Fruit fly (Drosophila melanogaster): ENCODE results near the gene Paip2.

DNA sequence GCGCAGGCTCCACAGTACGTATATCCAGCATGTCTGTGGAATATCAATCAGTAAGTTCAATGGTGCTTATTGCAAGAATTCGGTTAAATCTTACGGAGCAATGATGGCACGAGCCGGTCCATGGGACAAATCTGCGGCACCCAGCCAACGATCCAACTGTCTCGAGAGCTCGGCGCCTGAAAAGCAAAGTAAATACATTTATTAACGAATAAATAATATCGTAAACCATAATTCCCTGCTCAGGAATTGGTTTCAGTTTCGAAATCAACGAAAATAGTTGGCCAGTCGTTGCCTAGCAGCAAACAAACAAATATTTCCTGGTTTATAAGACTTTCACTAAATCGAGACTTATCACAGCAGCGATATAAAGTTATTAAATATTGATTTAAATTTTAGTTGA, 29.0 kb downstream of the Paip2 start, which contains the start of gene CG11656:
- TF ChIP-seq svp (GFP tag) (no peak), vri (GFP tag; optimal IDR thresholded peaks at IDR 0.05) (no peak), CG3032 (tag; optimal IDR thresholded peaks at IDR 0.05) (no peak), CG10669 (GFP tag; optimal IDR thresholded peaks at IDR 0.05) (no peak)

Measured in whole organism, prepupa.